Worm (Caenorhabditis elegans): ENCODE data around the gene C34E11.4.

C34E11.4 gene

ce11 chrX:11818711-11819110 is 14.7 kb downstream of the C34E11.4 start:
- peak; percentile 21 for TF ChIP-seq nfya-1 (tag; optimal IDR thresholded peaks at IDR 0.05; ENCODE audit: insufficient read depth)
- no peak for TF ChIP-seq fkh-2 (tag; optimal IDR thresholded peaks at IDR 0.05)

- TF ChIP-seq egl-27 (tag; optimal IDR thresholded peaks at IDR 0.05) (no peak), R02D3.7 (tag; optimal IDR thresholded peaks at IDR 0.05) (no peak), pha-4 (tag; optimal IDR thresholded peaks at IDR 0.05) (no peak), ceh-9 (tag; optimal IDR thresholded peaks at IDR 0.05) (no peak), nhr-67 (tag; optimal IDR thresholded peaks at IDR 0.05) (no peak), nfya-1 (tag; optimal IDR thresholded peaks at IDR 0.05; ENCODE audit: insufficient read depth) (no peak), fkh-2 (tag; optimal IDR thresholded peaks at IDR 0.05) (no peak), elt-3 (tag; optimal IDR thresholded peaks at IDR 0.05) (no peak), fos-1 (tag; optimal IDR thresholded peaks at IDR 0.05) (no peak), ama-1 (optimal IDR thresholded peaks at IDR 0.05) (no peak), nhr-77 (tag; optimal IDR thresholded peaks at IDR 0.05) (no peak), skn-1 (tag; optimal IDR thresholded peaks at IDR 0.05) (no peak)
Observed at ce11 chrX:11821159-11821720, 17.2 kb downstream of the C34E11.4 start.

DNA sequence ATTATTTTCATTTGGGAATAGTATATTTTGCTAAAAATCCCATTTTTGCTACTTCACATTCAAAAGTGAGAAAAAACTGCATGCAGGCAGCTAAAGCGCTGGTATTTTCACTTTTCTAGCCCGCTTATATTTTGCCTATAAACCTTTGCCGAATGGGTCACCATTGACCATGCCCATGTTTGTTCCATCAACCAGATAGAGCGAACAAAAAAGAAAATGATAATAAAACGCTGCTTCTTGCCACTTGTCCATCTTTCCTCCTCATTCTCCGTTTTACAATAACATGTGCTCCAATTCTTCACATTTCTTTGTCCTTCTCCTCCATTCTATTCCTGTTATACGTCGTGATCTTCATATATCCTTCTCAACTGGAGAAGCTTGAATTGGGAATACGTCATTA is 19.7 kb downstream of the C34E11.4 start, which contains the start of gene tag-241:
Gene tag-241, plus strand, starts transcription at position 301 of the 400 bp plus-strand sequence.
- TF ChIP-seq sea-2 (GFP tag; optimal IDR thresholded peaks at IDR 0.05), result no peak
- TF ChIP-seq hmg-11 (tag; optimal IDR thresholded peaks at IDR 0.05), result no peak
- TF ChIP-seq elt-2 (tag; optimal IDR thresholded peaks at IDR 0.05), result no peak
- TF ChIP-seq jun-1 (tag; optimal IDR thresholded peaks at IDR 0.05), result no peak
- no peak for TF ChIP-seq fkh-2 (tag; optimal IDR thresholded peaks at IDR 0.05)
- no peak for TF ChIP-seq unc-62 (GFP tag; optimal IDR thresholded peaks at IDR 0.05)
- TF ChIP-seq skn-1 (tag; optimal IDR thresholded peaks at IDR 0.05), result no peak
- TF ChIP-seq nhr-11 (tag; optimal IDR thresholded peaks at IDR 0.05), result no peak
- no peak for TF ChIP-seq lin-15B (tag; optimal IDR thresholded peaks at IDR 0.05)
- no peak for TF ChIP-seq nhr-76 (tag; optimal IDR thresholded peaks at IDR 0.05)
- TF ChIP-seq nhr-43 (tag; optimal IDR thresholded peaks at IDR 0.05; ENCODE audit: poor library complexity, severe bottlenecking), result no peak
- no peak for TF ChIP-seq tbx-2 (tag; optimal IDR thresholded peaks at IDR 0.05)
- TF ChIP-seq R02D3.7 (tag; optimal IDR thresholded peaks at IDR 0.05), result no peak
- TF ChIP-seq snpc-4 (tag; optimal IDR thresholded peaks at IDR 0.05), result no peak
- no peak for TF ChIP-seq egl-27 (tag; optimal IDR thresholded peaks at IDR 0.05)
- TF ChIP-seq zag-1 (tag; optimal IDR thresholded peaks at IDR 0.05), result no peak
- TF ChIP-seq pha-4 (tag; optimal IDR thresholded peaks at IDR 0.05), result no peak
- no peak for TF ChIP-seq ZK546.5 (tag; optimal IDR thresholded peaks at IDR 0.05)
- TF ChIP-seq nhr-237 (tag; optimal IDR thresholded peaks at IDR 0.05), result no peak

- TF ChIP-seq ZK546.5 (tag; optimal IDR thresholded peaks at IDR 0.05) (no peak), egl-5 (tag; optimal IDR thresholded peaks at IDR 0.05) (no peak), mdl-1 (tag; optimal IDR thresholded peaks at IDR 0.05) (no peak), nfya-1 (tag; optimal IDR thresholded peaks at IDR 0.05; ENCODE audit: insufficient read depth) (no peak)
Observed at ce11 chrX:11826892-11827291, 22.9 kb downstream of the C34E11.4 start.

DNA sequence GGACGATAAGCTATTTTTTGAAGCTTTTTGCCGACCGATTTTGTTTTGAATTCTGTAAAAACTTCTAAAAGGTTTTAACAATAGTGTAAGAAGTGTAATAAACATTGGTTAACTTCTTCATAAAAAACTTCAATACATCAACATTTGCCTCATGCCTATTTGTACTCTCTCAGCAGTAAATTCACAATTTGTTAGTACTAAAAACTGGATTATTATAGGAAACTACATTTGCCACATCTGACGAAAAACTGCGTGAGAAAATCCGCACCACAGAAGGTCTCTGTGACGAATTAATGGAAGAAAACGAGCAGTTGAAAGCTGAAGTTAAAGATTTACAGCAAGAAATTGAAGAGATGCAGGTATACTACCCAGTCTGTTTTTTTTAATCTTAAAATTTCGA is 23.5 kb downstream of the C34E11.4 start:
- TF ChIP-seq pha-4 (tag; optimal IDR thresholded peaks at IDR 0.05) (no peak), sea-2 (GFP tag; optimal IDR thresholded peaks at IDR 0.05) (no peak), ZK546.5 (tag; optimal IDR thresholded peaks at IDR 0.05) (no peak), unc-39 (tag; optimal IDR thresholded peaks at IDR 0.05) (no peak), egl-5 (tag; optimal IDR thresholded peaks at IDR 0.05) (no peak), zag-1 (tag; optimal IDR thresholded peaks at IDR 0.05) (no peak), nhr-76 (tag; optimal IDR thresholded peaks at IDR 0.05) (no peak), lin-39 (tag; optimal IDR thresholded peaks at IDR 0.05) (no peak), elt-3 (tag; optimal IDR thresholded peaks at IDR 0.05) (no peak), lsy-12 (tag; optimal IDR thresholded peaks at IDR 0.05) (no peak), mdl-1 (tag; optimal IDR thresholded peaks at IDR 0.05) (no peak), egl-27 (tag; optimal IDR thresholded peaks at IDR 0.05) (no peak), fkh-10 (GFP tag; optimal IDR thresholded peaks at IDR 0.05) (no peak), nhr-67 (tag; optimal IDR thresholded peaks at IDR 0.05) (no peak), hmg-11 (tag; optimal IDR thresholded peaks at IDR 0.05) (no peak), eor-1 (tag; optimal IDR thresholded peaks at IDR 0.05) (no peak), R02D3.7 (tag; optimal IDR thresholded peaks at IDR 0.05) (no peak)
